Fruit fly (Drosophila melanogaster) whole organism, embryonic: ENCODE data around the gene bib.

Experiments used
- Adf1 ChIP-seq: fragments of 200-800 bp; sonication (Bioruptor generic); IDR thresholded peaks from 2 replicates; pipeline ENCODE4 v1.3.6; 2022; ENCODE audit warnings: missing biosample characterization, missing genetic modification characterization
- CG10565 ChIP-seq: fragments of 200-800 bp; sonication (Bioruptor generic); optimal IDR thresholded peaks from 3 replicates; lab custom pipeline; 2016; ENCODE audit warnings: missing biosample characterization, mild to moderate bottlenecking, missing genetic modification characterization
- CG11696 ChIP-seq: fragments of 200-800 bp; sonication (Bioruptor generic); IDR thresholded peaks from 2 replicates; pipeline ENCODE4 v1.3.6; 2022; ENCODE audit warnings: missing biosample characterization, missing genetic modification characterization
- CG13775 ChIP-seq: fragments of 200-800 bp; sonication (Bioruptor generic); optimal IDR thresholded peaks from 3 replicates; lab custom pipeline; 2017; ENCODE audit warnings: missing biosample characterization, mild to moderate bottlenecking, missing genetic modification characterization
- CG13894 ChIP-seq: fragments of 200-800 bp; sonication (Bioruptor generic); optimal IDR thresholded peaks from 3 replicates; lab custom pipeline; 2018; ENCODE audit warnings: missing biosample characterization, mild to moderate bottlenecking, missing genetic modification characterization, moderate library complexity
- CG14441 ChIP-seq: fragments of 200-800 bp; sonication (Bioruptor generic); IDR thresholded peaks from 2 replicates; pipeline ENCODE4 v1.3.6; 2022; ENCODE audit warnings: missing biosample characterization, missing genetic modification characterization
- CG15601 ChIP-seq: fragments of 200-800 bp; sonication (Bioruptor generic); optimal IDR thresholded peaks from 3 replicates; lab custom pipeline; 2019; ENCODE audit warnings: missing biosample characterization, mild to moderate bottlenecking, missing genetic modification characterization, moderate library complexity
- CG17612 ChIP-seq: fragments of 200-800 bp; sonication (Bioruptor generic); IDR thresholded peaks from 2 replicates; pipeline ENCODE4 v1.3.6; 2022; ENCODE audit warnings: missing biosample characterization, missing genetic modification characterization
- CG31365 ChIP-seq: fragments of 200-800 bp; sonication (Bioruptor generic); optimal IDR thresholded peaks from 2 replicates; lab custom pipeline; 2018; ENCODE audit warnings: missing biosample characterization, mild to moderate bottlenecking, missing genetic modification characterization
- CG32767 ChIP-seq: fragments of 200-800 bp; sonication (Bioruptor generic); IDR thresholded peaks from 2 replicates; pipeline ENCODE4 v1.3.6; 2022; ENCODE audit warnings: missing biosample characterization, missing genetic modification characterization
- CG32772 ChIP-seq: fragments of 200-800 bp; sonication (Bioruptor generic); IDR thresholded peaks from 2 replicates; pipeline ENCODE4 v1.3.6; 2022; ENCODE audit warnings: missing biosample characterization, missing genetic modification characterization
- CG3281 ChIP-seq: fragments of 200-800 bp; sonication (Bioruptor generic); optimal IDR thresholded peaks from 3 replicates; lab custom pipeline; 2017; ENCODE audit warnings: missing biosample characterization, mild to moderate bottlenecking, missing genetic modification characterization
- CG4617 ChIP-seq: fragments of 200-800 bp; sonication (Bioruptor generic); optimal IDR thresholded peaks from 3 replicates; lab custom pipeline; 2016; ENCODE audit warnings: missing biosample characterization, missing genetic modification characterization, borderline replicate concordance
- CG5953 ChIP-seq: fragments of 200-800 bp; sonication (Bioruptor generic); IDR thresholded peaks from 2 replicates; pipeline ENCODE4 v1.3.6; 2022; ENCODE audit warnings: missing biosample characterization, missing genetic modification characterization
- CG6254 ChIP-seq: fragments of 200-800 bp; sonication (Bioruptor generic); optimal IDR thresholded peaks from 3 replicates; lab custom pipeline; 2017; ENCODE audit warnings: mild to moderate bottlenecking, missing biosample characterization, missing genetic modification reagents, missing genetic modification characterization
- CG6791 ChIP-seq: fragments of 200-800 bp; sonication (Bioruptor generic); IDR thresholded peaks from 3 replicates; pipeline ENCODE4 v1.3.6; 2022; ENCODE audit warnings: missing biosample characterization, missing genetic modification characterization; ENCODE audit not compliant: partially characterized antibody
- CG7786 ChIP-seq: fragments of 200-800 bp; sonication (Bioruptor generic); optimal IDR thresholded peaks from 2 replicates; lab custom pipeline; 2016; ENCODE audit warnings: missing biosample characterization, missing genetic modification characterization
- CG8089 ChIP-seq: fragments of 200-800 bp; sonication (Bioruptor generic); optimal IDR thresholded peaks from 3 replicates; lab custom pipeline; 2016; ENCODE audit warnings: missing biosample characterization, missing genetic modification characterization
- CG9215 ChIP-seq: fragments of 200-800 bp; sonication (Bioruptor generic); IDR thresholded peaks from 2 replicates; pipeline ENCODE4 v1.3.6; 2022; ENCODE audit warnings: missing biosample characterization, missing genetic modification characterization
- CG9817 ChIP-seq: fragments of 200-800 bp; sonication (Bioruptor generic); optimal IDR thresholded peaks from 2 replicates; lab custom pipeline; 2018; ENCODE audit warnings: missing biosample characterization, mild to moderate bottlenecking, missing genetic modification characterization, moderate library complexity
- H15 ChIP-seq: fragments of 200-800 bp; sonication (Bioruptor generic); IDR thresholded peaks from 3 replicates; pipeline ENCODE4 v1.3.6; 2022; ENCODE audit warnings: missing biosample characterization, missing genetic modification characterization
- HLH54F ChIP-seq: fragments of 200-800 bp; sonication (Bioruptor generic); optimal IDR thresholded peaks from 3 replicates; lab custom pipeline; 2016; ENCODE audit warnings: missing biosample characterization, missing genetic modification characterization
- Hr78 ChIP-seq, 2 experiments: fragments of 200-800 bp in 1 of 2; fragments of >200 bp in 1 of 2; sonication (Bioruptor generic) in 1 of 2; optimal IDR thresholded peaks; 2 replicates each; lab custom pipeline; 2017 to 2019; ENCODE audit warnings: missing biosample characterization in 2 of 2, missing genetic modification characterization in 2 of 2, mild to moderate bottlenecking in 1 of 2, moderate library complexity in 1 of 2
- Meics ChIP-seq: fragments of 200-800 bp; sonication (Bioruptor generic); optimal IDR thresholded peaks from 2 replicates; lab custom pipeline; 2017; ENCODE audit warnings: missing biosample characterization, mild to moderate bottlenecking, missing genetic modification characterization
- Six4 ChIP-seq: fragments of 200-800 bp; sonication (Bioruptor generic); optimal IDR thresholded peaks from 2 replicates; lab custom pipeline; 2016; ENCODE audit warnings: missing biosample characterization, missing genetic modification characterization
- Sry-δ ChIP-seq: fragments of 200-800 bp; sonication (Bioruptor generic); optimal IDR thresholded peaks from 2 replicates; lab custom pipeline; 2016; ENCODE audit warnings: missing biosample characterization, missing genetic modification characterization
- abd-A ChIP-seq: fragments of 200-800 bp; sonication (Bioruptor generic); optimal IDR thresholded peaks from 3 replicates; lab custom pipeline; 2019; ENCODE audit warnings: missing biosample characterization, mild to moderate bottlenecking, missing genetic modification characterization, moderate library complexity
- cato ChIP-seq: fragments of 200-800 bp; sonication (Bioruptor generic); optimal IDR thresholded peaks from 2 replicates; lab custom pipeline; 2016; ENCODE audit warnings: missing biosample characterization, missing genetic modification characterization, borderline replicate concordance
- dmrt11E ChIP-seq: fragments of 200-800 bp; sonication (Bioruptor generic); optimal IDR thresholded peaks from 3 replicates; lab custom pipeline; 2018; ENCODE audit warnings: missing biosample characterization, mild to moderate bottlenecking, missing genetic modification characterization, moderate library complexity
- dmrt99B ChIP-seq: fragments of 200-800 bp; sonication (Bioruptor generic); optimal IDR thresholded peaks from 2 replicates; lab custom pipeline; 2018; ENCODE audit warnings: missing biosample characterization, mild to moderate bottlenecking, missing genetic modification characterization, moderate library complexity
- esg ChIP-seq: fragments of 200-800 bp; sonication (Bioruptor generic); conservative IDR thresholded peaks from 2 replicates; pipeline ENCODE4 v1.3.6; 2022; ENCODE audit warnings: missing biosample characterization, missing genetic modification characterization
- eve ChIP-seq, 2 experiments: fragments of >200 bp; optimal IDR thresholded peaks; 2 replicates each; lab custom pipeline; 2017; ENCODE audit warnings: missing biosample characterization in 2 of 2, missing genetic modification characterization in 2 of 2
- ken ChIP-seq: fragments of 200-800 bp; sonication (Bioruptor generic); IDR thresholded peaks from 3 replicates; pipeline ENCODE4 v1.3.6; 2022; ENCODE audit warnings: missing biosample characterization, missing genetic modification characterization
- knrl ChIP-seq: fragments of 200-800 bp; sonication (Bioruptor generic); IDR thresholded peaks from 3 replicates; pipeline ENCODE4 v1.3.6; 2022; ENCODE audit warnings: missing biosample characterization, missing genetic modification characterization; ENCODE audit not compliant: partially characterized antibody
- lilli ChIP-seq: fragments of 200-800 bp; sonication (Bioruptor generic); optimal IDR thresholded peaks from 3 replicates; lab custom pipeline; 2016; ENCODE audit warnings: missing biosample characterization, missing genetic modification characterization
- lov ChIP-seq, 2 experiments: fragments of 200-800 bp in 1 of 2; fragments of >200 bp in 1 of 2; sonication (Bioruptor generic) in 1 of 2; IDR thresholded peaks in 1 of 2; optimal IDR thresholded peaks in 1 of 2; 2 replicates in 1 of 2; 3 replicates in 1 of 2; pipeline versions ENCODE4 v1.3.6 to Lab custom; 2017 to 2022; ENCODE audit warnings: missing biosample characterization in 1 of 2, missing genetic modification characterization in 1 of 2
- nerfin-1 ChIP-seq: fragments of 200-800 bp; sonication (Bioruptor generic); optimal IDR thresholded peaks from 3 replicates; lab custom pipeline; 2019; ENCODE audit warnings: missing biosample characterization, mild to moderate bottlenecking, missing genetic modification characterization, moderate library complexity
- pnt ChIP-seq: fragments of 200-800 bp; sonication (Bioruptor generic); optimal IDR thresholded peaks from 3 replicates; lab custom pipeline; 2016; ENCODE audit warnings: missing biosample characterization, missing genetic modification characterization
- sens-2 ChIP-seq: fragments of 200-800 bp; sonication (Bioruptor generic); IDR thresholded peaks from 2 replicates; pipeline ENCODE4 v1.3.6; 2022; ENCODE audit warnings: missing biosample characterization, missing genetic modification characterization
- sisA ChIP-seq: fragments of 200-800 bp; sonication (Bioruptor generic); IDR thresholded peaks from 2 replicates; pipeline ENCODE4 v1.3.6; 2022; ENCODE audit warnings: missing biosample characterization, missing genetic modification characterization
- tap ChIP-seq: fragments of 200-800 bp; optimal IDR thresholded peaks from 3 replicates; lab custom pipeline; 2019; ENCODE audit warnings: missing biosample characterization, mild to moderate bottlenecking, missing genetic modification characterization, moderate library complexity
- tgo ChIP-seq: fragments of 200-800 bp; sonication (Bioruptor generic); IDR thresholded peaks from 3 replicates; pipeline ENCODE4 v1.3.6; 2022; ENCODE audit warnings: missing biosample characterization, missing genetic modification characterization
- tll ChIP-seq, 2 experiments: fragments of 200-800 bp in 1 of 2; fragments of >200 bp in 1 of 2; sonication (Bioruptor generic) in 1 of 2; optimal IDR thresholded peaks; 2 replicates each; lab custom pipeline; 2017 to 2019; ENCODE audit warnings: missing biosample characterization in 2 of 2, missing genetic modification characterization in 2 of 2, mild to moderate bottlenecking in 1 of 2, moderate library complexity in 1 of 2
- unc-4 ChIP-seq: fragments of 200-800 bp; sonication (Bioruptor generic); IDR thresholded peaks from 2 replicates; pipeline ENCODE4 v1.3.6; 2022; ENCODE audit warnings: missing biosample characterization, missing genetic modification characterization; ENCODE audit not compliant: partially characterized antibody
- z ChIP-seq: fragments of 200-800 bp; sonication (Bioruptor generic); IDR thresholded peaks from 3 replicates; pipeline ENCODE4 v1.3.6; 2022; ENCODE audit warnings: missing biosample characterization, missing genetic modification characterization
- zf30C ChIP-seq: fragments of 200-800 bp; sonication (Bioruptor generic); optimal IDR thresholded peaks from 3 replicates; lab custom pipeline; 2018; ENCODE audit warnings: missing biosample characterization, mild to moderate bottlenecking, missing genetic modification characterization
- zfh2 ChIP-seq: fragments of 200-800 bp; sonication (Bioruptor generic); optimal IDR thresholded peaks from 2 replicates; lab custom pipeline; 2016; ENCODE audit warnings: missing biosample characterization, missing genetic modification characterization

Gene bib

dm6 chr2L:9986402-9987350 lies 2.2 kb downstream of the bib start (continued):
- TF ChIP-seq CG32772 (GFP tag; lab: Robert Waterston, UW) (peak; percentile 76; the same call in 1 of the 2 replicates), tll (GFP tag; optimal IDR thresholded peaks at IDR 0.05; lab: Kevin White, UChicago) (no peak), pnt (no peak), sisA (peak; percentile 82), HLH54F (GFP tag; lab: Kevin White, UChicago) (no peak), abd-A (tag; lab: Kevin White, UChicago) (no peak), CG8089 (no peak), CG7786 (GFP tag; lab: Kevin White, UChicago) (peak; percentile 6), cato (GFP tag; lab: Kevin White, UChicago) (no peak), CG3281 (no peak), esg (0 out of 2 replicates have a peak, but pooled peaks have one; percentile 12), zf30C (GFP tag; lab: Kevin White, UChicago) (no peak), CG10565 (GFP tag; lab: Kevin White, UChicago) (no peak), tgo (GFP tag; lab: Robert Waterston, UW) (peak; percentile 50), tap (peak; percentile 58), dmrt99B (tag; lab: Kevin White, UChicago) (peak; percentile 71), CG15601 (tag; lab: Kevin White, UChicago) (peak; percentile 18), z (GFP tag; lab: Robert Waterston, UW) (no peak), CG4617 (no peak), CG13894 (no peak), unc-4 (GFP tag; lab: Robert Waterston, UW) (no peak), CG13775 (GFP tag; lab: Kevin White, UChicago) (no peak), CG14441 (GFP tag; lab: Robert Waterston, UW) (peak; percentile 64), CG6254 (no peak), CG9215 (peak; percentile 17; the same call in 1 of the 2 replicates), zfh2 (GFP tag; lab: Kevin White, UChicago) (no peak), CG31365 (tag; lab: Kevin White, UChicago) (no peak), lov (optimal IDR thresholded peaks at IDR 0.05; lab: Kevin White, UChicago) (no peak), lov (GFP tag; IDR thresholded peaks at IDR 0.05; lab: Robert Waterston, UW) (0 out of 3 replicates have a peak, but pooled peaks have one; percentile 60), CG17612 (0 out of 2 replicates have a peak, but pooled peaks have one; percentile 23), sens-2 (no peak), H15 (GFP tag; lab: Robert Waterston, UW) (peak; percentile 76), Hr78 (GFP tag; optimal IDR thresholded peaks at IDR 0.05; lab: Kevin White, UChicago) (peak in 1 of 2 experiments; percentile 30), Sry-δ (GFP tag; lab: Kevin White, UChicago) (no peak), CG5953 (GFP tag; lab: Robert Waterston, UW) (peak; percentile 54; the same call in 1 of the 2 replicates), Six4 (GFP tag; lab: Kevin White, UChicago) (peak; percentile 60), CG32767 (GFP tag; lab: Robert Waterston, UW) (no peak; the same call in 1 of the 2 replicates), eve (GFP tag; optimal IDR thresholded peaks at IDR 0.05; lab: Kevin White, UChicago) (no peak), dmrt11E (tag; lab: Kevin White, UChicago) (peak; percentile 32), CG11696 (GFP tag; lab: Robert Waterston, UW) (no peak), CG9817 (tag; lab: Kevin White, UChicago) (no peak), Adf1 (no peak), Meics (GFP tag; lab: Kevin White, UChicago) (no peak), CG6791 (GFP tag; lab: Robert Waterston, UW) (no peak), ken (GFP tag; lab: Robert Waterston, UW) (peak; percentile 72), lilli (GFP tag; lab: Kevin White, UChicago) (peak; percentile 26), nerfin-1 (tag; lab: Kevin White, UChicago) (peak; percentile 42), knrl (no peak)
